Worm (Caenorhabditis elegans) whole organism, mixed stage, embryonic: ENCODE data around the gene cutl-2.
"Not testable (repeated sequence)": the region's sequence is repeated elsewhere in the genome, so short reads cannot be mapped to it uniquely, and the experiment has no call there.

Experiments used
- M03D4.4 ChIP-seq: sonication (generic microtip); optimal IDR thresholded peaks from 2 replicates; lab custom pipeline; 2017; ENCODE audit warnings: mild to moderate bottlenecking, missing genetic modification characterization, missing compliant biosample characterization
- bed-3 ChIP-seq: fragments of 200-800 bp; sonication (Bioruptor generic); optimal IDR thresholded peaks from 3 replicates; lab custom pipeline; 2018; ENCODE audit warnings: mild to moderate bottlenecking, missing genetic modification characterization, moderate library complexity, missing compliant biosample characterization
- blmp-1 ChIP-seq: fragments of 150-350 bp; optimal IDR thresholded peaks from 2 replicates; lab custom pipeline; 2014; ENCODE audit warnings: missing biosample characterization, missing genetic modification characterization
- ceh-39 ChIP-seq: fragments of 150-350 bp; optimal IDR thresholded peaks from 2 replicates; lab custom pipeline; 2014; ENCODE audit warnings: missing biosample characterization, missing genetic modification characterization
- ceh-43 ChIP-seq: fragments of 200-800 bp; sonication (Bioruptor generic); optimal IDR thresholded peaks from 2 replicates; lab custom pipeline; 2018; ENCODE audit warnings: mild to moderate bottlenecking, missing genetic modification characterization, moderate library complexity, missing compliant biosample characterization
- ceh-83 ChIP-seq: fragments of 200-800 bp; sonication (Bioruptor generic); optimal IDR thresholded peaks from 2 replicates; lab custom pipeline; 2018; ENCODE audit warnings: mild to moderate bottlenecking, missing genetic modification characterization, missing compliant biosample characterization
- ces-1 ChIP-seq: fragments of 150-350 bp; optimal IDR thresholded peaks from 2 replicates; lab custom pipeline; 2014; ENCODE audit warnings: missing biosample characterization, missing genetic modification reagents, missing genetic modification characterization
- cnd-1 ChIP-seq: fragments of 200-800 bp; sonication (Bioruptor generic); optimal IDR thresholded peaks from 2 replicates; lab custom pipeline; 2018; ENCODE audit warnings: mild to moderate bottlenecking, missing genetic modification characterization, missing compliant biosample characterization
- drap-1 ChIP-seq: fragments of 200-800 bp; sonication (Bioruptor generic); optimal IDR thresholded peaks from 3 replicates; lab custom pipeline; 2018; ENCODE audit warnings: mild to moderate bottlenecking, missing genetic modification characterization, missing compliant biosample characterization
- elt-1 ChIP-seq: sonication (generic microtip); optimal IDR thresholded peaks from 2 replicates; lab custom pipeline; 2017; ENCODE audit warnings: missing genetic modification characterization, mild to moderate bottlenecking, missing compliant biosample characterization, antibody characterized with exemption, moderate library complexity, borderline replicate concordance; ENCODE audit not compliant: insufficient read depth
- elt-3 ChIP-seq: fragments of 150-350 bp; optimal IDR thresholded peaks from 2 replicates; lab custom pipeline; 2014; ENCODE audit warnings: missing biosample characterization, missing genetic modification characterization
- flh-1 ChIP-seq: fragments of 200-800 bp; sonication (Bioruptor generic); optimal IDR thresholded peaks from 2 replicates; lab custom pipeline; 2018; ENCODE audit warnings: mild to moderate bottlenecking, missing genetic modification characterization, moderate library complexity, missing compliant biosample characterization
- ham-2 ChIP-seq: fragments of 200-800 bp; sonication (Bioruptor generic); optimal IDR thresholded peaks from 2 replicates; lab custom pipeline; 2018; ENCODE audit warnings: mild to moderate bottlenecking, missing genetic modification characterization, missing compliant biosample characterization
- hlh-1 ChIP-seq: fragments of 150-350 bp; optimal IDR thresholded peaks from 2 replicates; lab custom pipeline; 2014; ENCODE audit warnings: missing biosample characterization, missing genetic modification reagents, missing genetic modification characterization
- lin-13 ChIP-seq: fragments of 150-350 bp; optimal IDR thresholded peaks from 2 replicates; lab custom pipeline; 2014; ENCODE audit warnings: missing biosample characterization, missing genetic modification characterization
- lin-32 ChIP-seq: fragments of 200-800 bp; sonication (Bioruptor generic); optimal IDR thresholded peaks from 2 replicates; lab custom pipeline; 2018; ENCODE audit warnings: mild to moderate bottlenecking, missing genetic modification characterization, missing compliant biosample characterization
- lsy-2 ChIP-seq: fragments of 150-350 bp; optimal IDR thresholded peaks from 2 replicates; lab custom pipeline; 2014; ENCODE audit warnings: missing biosample characterization, missing genetic modification characterization
- mab-5 ChIP-seq: fragments of 150-350 bp; optimal IDR thresholded peaks from 2 replicates; lab custom pipeline; 2014; ENCODE audit warnings: missing biosample characterization, missing genetic modification characterization
- mep-1 ChIP-seq: fragments of 150-350 bp; optimal IDR thresholded peaks from 2 replicates; lab custom pipeline; 2017; ENCODE audit warnings: missing biosample characterization, missing genetic modification reagents, missing genetic modification characterization, inconsistent platforms
- mls-2 ChIP-seq: sonication (generic microtip); optimal IDR thresholded peaks from 2 replicates; lab custom pipeline; 2016; ENCODE audit warnings: mild to moderate bottlenecking, missing genetic modification characterization, moderate library complexity, missing compliant biosample characterization
- nhr-12 ChIP-seq: fragments of 150-350 bp; optimal IDR thresholded peaks from 2 replicates; lab custom pipeline; 2014; ENCODE audit warnings: missing biosample characterization, missing genetic modification characterization
- nhr-2 ChIP-seq: fragments of 150-350 bp; optimal IDR thresholded peaks from 2 replicates; lab custom pipeline; 2014; ENCODE audit warnings: missing biosample characterization, missing genetic modification characterization
- nhr-237 ChIP-seq: fragments of 150-350 bp; optimal IDR thresholded peaks from 2 replicates; lab custom pipeline; 2014; ENCODE audit warnings: missing biosample characterization, missing genetic modification characterization
- nhr-28 ChIP-seq: fragments of 150-350 bp; optimal IDR thresholded peaks from 2 replicates; lab custom pipeline; 2014; ENCODE audit warnings: missing biosample characterization, missing genetic modification characterization
- nhr-76 ChIP-seq: sonication (generic microtip); optimal IDR thresholded peaks from 2 replicates; lab custom pipeline; 2017; ENCODE audit warnings: missing biosample characterization, missing genetic modification characterization
- pha-4 ChIP-seq: fragments of 150-350 bp; optimal IDR thresholded peaks from 2 replicates; lab custom pipeline; 2018; ENCODE audit warnings: missing biosample characterization, missing genetic modification reagents, missing genetic modification characterization
- sem-2 ChIP-seq: fragments of 200-800 bp; sonication (Bioruptor generic); optimal IDR thresholded peaks from 2 replicates; lab custom pipeline; 2018; ENCODE audit warnings: mild to moderate bottlenecking, missing genetic modification characterization, missing compliant biosample characterization
- sptf-1 ChIP-seq: sonication (generic microtip); optimal IDR thresholded peaks from 2 replicates; lab custom pipeline; 2017; ENCODE audit warnings: mild to moderate bottlenecking, missing genetic modification characterization, moderate library complexity, missing compliant biosample characterization
- unc-120 ChIP-seq: sonication (generic microtip); optimal IDR thresholded peaks from 2 replicates; lab custom pipeline; 2017; ENCODE audit warnings: missing genetic modification characterization, missing compliant biosample characterization; ENCODE audit not compliant: poor library complexity, severe bottlenecking
- unc-39 ChIP-seq: fragments of 150-350 bp; optimal IDR thresholded peaks from 2 replicates; lab custom pipeline; 2014; ENCODE audit warnings: missing biosample characterization, missing genetic modification characterization
- unc-62 ChIP-seq: fragments of 150-350 bp; optimal IDR thresholded peaks from 2 replicates; lab custom pipeline; 2014; ENCODE audit warnings: missing biosample characterization, missing genetic modification reagents, missing genetic modification characterization
- zip-8 ChIP-seq: fragments of 150-350 bp; optimal IDR thresholded peaks from 2 replicates; lab custom pipeline; 2014; ENCODE audit warnings: missing biosample characterization, missing genetic modification characterization
- ztf-11 ChIP-seq: fragments of 150-350 bp; optimal IDR thresholded peaks from 2 replicates; lab custom pipeline; 2014; ENCODE audit warnings: missing biosample characterization, missing genetic modification characterization

cutl-2 gene

ce11 chrII:9729196-9729595 lies 4.7 kb upstream of the cutl-2 start:
- no peak for TF ChIP-seq M03D4.4 (tag; lab: Kevin White, UChicago)
- TF ChIP-seq ham-2 (GFP tag; lab: Kevin White, UChicago) = no peak
- no peak for TF ChIP-seq nhr-28 (tag; lab: Kevin White, UChicago)
- TF ChIP-seq mls-2 = no peak
- no peak for TF ChIP-seq elt-3 (tag; lab: Kevin White, UChicago)
- TF ChIP-seq nhr-237 = no peak
- TF ChIP-seq blmp-1 (tag; lab: Kevin White, UChicago) = no peak
- no peak for TF ChIP-seq cnd-1
- TF ChIP-seq pha-4 (tag; lab: Kevin White, UChicago) = no peak

- TF ChIP-seq M03D4.4 (tag; lab: Kevin White, UChicago) = no peak
- TF ChIP-seq ces-1 = no peak
- TF ChIP-seq ceh-83 (GFP tag; lab: Kevin White, UChicago) = no peak
- no peak for TF ChIP-seq unc-39
- TF ChIP-seq ceh-43 = no peak
- TF ChIP-seq, all 35 proteins: peak for 0
Observed at ce11 chrII:9728506-9728905, 4.0 kb upstream of the cutl-2 start.

ce11 chrII:9727192-9727699 lies 2.8 kb upstream of the cutl-2 start:
- TF ChIP-seq M03D4.4 (tag; lab: Kevin White, UChicago) = no peak
- TF ChIP-seq nhr-12 (tag; lab: Kevin White, UChicago) = no peak
- no peak for TF ChIP-seq ces-1
- no peak for TF ChIP-seq ceh-39 (tag; lab: Kevin White, UChicago)
- TF ChIP-seq nhr-237 = no peak
- no peak for TF ChIP-seq ceh-83 (GFP tag; lab: Kevin White, UChicago)
- TF ChIP-seq mab-5 = no peak
- peak; percentile 0 for TF ChIP-seq hlh-1 (tag; lab: Kevin White, UChicago)

- no peak for TF ChIP-seq bed-3 (GFP tag; lab: Kevin White, UChicago)
- TF ChIP-seq blmp-1 (tag; lab: Kevin White, UChicago) = peak; percentile 57
Observed at ce11 chrII:9725056-9725455, 583 bp upstream of the cutl-2 start.

ce11 chrII:9718631-9719252 lies 5.7 kb downstream of the cutl-2 start, which contains the start of gene Y53C12A.11:
Y53C12A.11 (minus strand) TSS chrII:9718698.
- not testable (repeated sequence) for TF ChIP-seq mls-2; drap-1 (GFP tag; lab: Kevin White, UChicago); ham-2 (GFP tag; lab: Kevin White, UChicago)

- TF ChIP-seq lin-32 (no peak), drap-1 (GFP tag; lab: Kevin White, UChicago) (no peak), unc-62 (GFP tag; lab: Kevin White, UChicago) (no peak), ham-2 (GFP tag; lab: Kevin White, UChicago) (no peak), sem-2 (GFP tag; lab: Kevin White, UChicago) (no peak), nhr-76 (tag; lab: Kevin White, UChicago) (no peak), M03D4.4 (tag; lab: Kevin White, UChicago) (no peak), unc-39 (no peak), nhr-237 (no peak), cnd-1 (no peak), nhr-2 (tag; lab: Kevin White, UChicago) (no peak)
Observed at ce11 chrII:9717904-9718303, 6.6 kb downstream of the cutl-2 start, which contains the start of gene Y53C12A.6. Y53C12A.6 (minus strand) TSS chrII:9718004.

ce11 chrII:9716417-9717039 lies 7.9 kb downstream of the cutl-2 start, which contains the start of gene wee-1.3:
wee-1.3 (minus strand) TSS chrII:9716467.
- TF ChIP-seq unc-39 (no peak), blmp-1 (tag; lab: Kevin White, UChicago) (no peak), nhr-76 (tag; lab: Kevin White, UChicago) (no peak), nhr-28 (tag; lab: Kevin White, UChicago) (no peak), ces-1 (peak; percentile 58), ztf-11 (no peak), nhr-12 (tag; lab: Kevin White, UChicago) (no peak), ham-2 (GFP tag; lab: Kevin White, UChicago) (no peak), nhr-237 (peak; percentile 79), lin-13 (tag; lab: Kevin White, UChicago) (peak; percentile 80), elt-3 (tag; lab: Kevin White, UChicago) (no peak), lsy-2 (tag; lab: Kevin White, UChicago) (peak; percentile 89), sptf-1 (no peak), mep-1 (tag; lab: Kevin White, UChicago) (peak; percentile 75), unc-120 (tag; lab: Kevin White, UChicago) (peak; percentile 51), ceh-39 (tag; lab: Kevin White, UChicago) (peak; percentile 45), hlh-1 (tag; lab: Kevin White, UChicago) (peak; percentile 20), drap-1 (GFP tag; lab: Kevin White, UChicago) (peak; percentile 48), pha-4 (tag; lab: Kevin White, UChicago) (peak; percentile 78), M03D4.4 (tag; lab: Kevin White, UChicago) (no peak), elt-1 (tag; lab: Kevin White, UChicago) (no peak), flh-1 (GFP tag; lab: Kevin White, UChicago) (no peak), mls-2 (peak; percentile 47), zip-8 (no peak)
- TF ChIP-seq, all 35 proteins: peak for 11
